Fruit fly (Drosophila melanogaster) whole organism, adult: ENCODE measurements around the gene CG11878.

ENCODE experiments used
- CG33017 ChIP-seq: fragments of 200-800 bp; sonication (Bioruptor generic); optimal IDR thresholded peaks from 2 replicates; lab custom pipeline; 2018; ENCODE audit warnings: missing biosample characterization, mild to moderate bottlenecking, missing genetic modification characterization, moderate library complexity
- CG5204 ChIP-seq: fragments of 200-800 bp; sonication (Bioruptor generic); optimal IDR thresholded peaks from 2 replicates; lab custom pipeline; 2016; ENCODE audit warnings: missing biosample characterization, missing genetic modification characterization
- CG7045 ChIP-seq: fragments of 200-800 bp; sonication (Bioruptor generic); optimal IDR thresholded peaks from 2 replicates; lab custom pipeline; 2017; ENCODE audit warnings: missing biosample characterization, mild to moderate bottlenecking, missing genetic modification characterization
- Crg-1 ChIP-seq: fragments of 200-800 bp; sonication (Bioruptor generic); optimal IDR thresholded peaks from 2 replicates; lab custom pipeline; 2016; ENCODE audit warnings: missing biosample characterization, missing genetic modification characterization
- Hr96 ChIP-seq: fragments of 200-800 bp; sonication (Bioruptor generic); optimal IDR thresholded peaks from 2 replicates; lab custom pipeline; 2016; ENCODE audit warnings: missing biosample characterization, missing genetic modification characterization
- bab1 ChIP-seq: fragments of 200-800 bp; sonication (Bioruptor generic); optimal IDR thresholded peaks from 3 replicates; lab custom pipeline; 2019; ENCODE audit warnings: missing biosample characterization, mild to moderate bottlenecking, missing genetic modification characterization, moderate library complexity
- cic ChIP-seq: fragments of 200-800 bp; sonication (Bioruptor generic); optimal IDR thresholded peaks from 2 replicates; lab custom pipeline; 2017; ENCODE audit warnings: missing biosample characterization, mild to moderate bottlenecking, missing genetic modification characterization, moderate library complexity
- kay ChIP-seq: fragments of 200-800 bp; sonication (Bioruptor generic); peaks from one replicate; lab custom pipeline; 2016; ENCODE audit warnings: missing biosample characterization, missing genetic modification characterization, borderline replicate concordance
- ovo ChIP-seq: fragments of 200-800 bp; sonication (Bioruptor generic); optimal IDR thresholded peaks from 2 replicates; lab custom pipeline; 2016; ENCODE audit warnings: missing biosample characterization, missing genetic modification characterization
- pad ChIP-seq: fragments of 200-800 bp; sonication (Bioruptor generic); optimal IDR thresholded peaks from 3 replicates; lab custom pipeline; 2017; ENCODE audit warnings: missing biosample characterization, missing genetic modification characterization, mild to moderate bottlenecking, moderate library complexity, missing genetic modification reagents
- tj ChIP-seq: fragments of 200-800 bp; sonication (Bioruptor generic); optimal IDR thresholded peaks from 3 replicates; lab custom pipeline; 2017; ENCODE audit warnings: missing biosample characterization, mild to moderate bottlenecking, missing genetic modification characterization, moderate library complexity
- toe ChIP-seq: fragments of 200-800 bp; sonication (Bioruptor generic); optimal IDR thresholded peaks from 2 replicates; lab custom pipeline; 2016; ENCODE audit warnings: missing biosample characterization, missing genetic modification characterization

DNA sequence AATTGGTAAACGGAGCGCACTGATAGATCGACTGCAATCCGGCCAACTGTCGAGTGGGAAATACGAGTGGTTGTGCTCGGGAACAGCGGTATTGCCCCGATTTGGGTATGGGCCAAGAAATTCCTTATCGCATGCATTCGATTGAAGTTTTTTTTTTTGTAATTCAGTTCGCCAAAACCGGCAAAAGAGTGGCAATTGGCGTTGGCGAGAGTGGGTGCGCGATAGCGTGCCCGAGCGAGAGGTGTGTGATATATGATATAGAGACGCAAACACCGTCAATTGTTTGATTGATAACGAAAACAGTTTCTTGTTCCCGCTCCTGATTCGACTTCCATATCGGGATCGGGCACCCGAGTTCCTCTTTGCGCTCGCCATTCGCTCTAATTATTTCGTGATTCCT, 40.1 kb downstream of the CG11878 start, which contains the start of gene CG31087:
- TF ChIP-seq Crg-1 (GFP tag; lab: Kevin White, UChicago) (no peak), cic (GFP tag; lab: Kevin White, UChicago) (peak; percentile 63), kay (GFP tag; lab: Kevin White, UChicago) (no peak), CG33017 (tag; lab: Kevin White, UChicago) (no peak), tj (GFP tag; lab: Kevin White, UChicago) (no peak), CG7045 (GFP tag; lab: Kevin White, UChicago) (no peak), bab1 (no peak), toe (no peak), ovo (GFP tag; lab: Kevin White, UChicago) (no peak), CG5204 (GFP tag; lab: Kevin White, UChicago) (no peak), Hr96 (no peak), pad (GFP tag; lab: Kevin White, UChicago) (no peak)
